Worm (Caenorhabditis elegans): Measurements from ENCODE around the gene vhp-1.

ce11 chrII:5351799-5352198 lies 28.7 kb downstream of the vhp-1 start, which contains the start of gene F09E5.7:
- no peak for TF ChIP-seq nhr-102 (tag; optimal IDR thresholded peaks at IDR 0.05)
- no peak for TF ChIP-seq nhr-76 (tag; optimal IDR thresholded peaks at IDR 0.05)
